Worm (Caenorhabditis elegans): ENCODE results near the gene gei-3.

DNA sequence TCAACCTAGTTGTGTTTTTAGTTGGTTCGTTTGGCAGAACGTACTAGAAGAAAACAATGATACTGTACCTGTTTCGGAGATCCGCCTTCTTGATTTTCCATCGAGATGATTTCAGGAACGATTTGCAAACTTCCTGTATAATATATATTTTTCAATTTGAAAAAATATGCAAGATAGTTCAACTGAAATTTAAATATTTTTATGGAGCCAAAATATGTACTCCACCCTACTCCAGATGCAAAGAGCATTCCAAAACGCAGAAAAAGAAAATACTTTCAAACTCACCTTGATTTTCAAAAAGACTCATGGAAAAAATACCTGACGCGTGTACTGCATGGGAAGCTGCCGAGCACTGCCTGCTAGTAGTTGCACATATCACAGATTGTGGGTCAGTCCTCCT is at the start of gene gei-3:
- no peak for TF ChIP-seq flt-1 (GFP tag; IDR thresholded peaks at IDR 0.05)
- no peak for TF ChIP-seq ztf-29 (GFP tag; IDR thresholded peaks at IDR 0.05)
- no peak for TF ChIP-seq ztf-23 (GFP tag; IDR thresholded peaks at IDR 0.05)
- no peak for TF ChIP-seq ref-1 (GFP tag; conservative IDR thresholded peaks at IDR 0.05)
- TF ChIP-seq tab-1 (GFP tag; IDR thresholded peaks at IDR 0.05), result no peak
- no peak for TF ChIP-seq T22C8.4 (GFP tag; IDR thresholded peaks at IDR 0.05)
